Fruit fly (Drosophila melanogaster) whole organism, embryonic: ENCODE results near the gene Rab35.

Experiments
- ATbp ChIP-seq: fragments of 200-800 bp; sonication (Bioruptor generic); optimal IDR thresholded peaks from 2 replicates; lab custom pipeline; 2017; ENCODE audit warnings: missing biosample characterization, mild to moderate bottlenecking, missing genetic modification characterization, missing genetic modification reagents
- Ada2b ChIP-seq: fragments of 200-800 bp; sonication (Bioruptor generic); IDR thresholded peaks from 2 replicates; pipeline ENCODE4 v1.3.6; 2022; ENCODE audit warnings: missing biosample characterization, missing genetic modification characterization
- Bgb ChIP-seq: fragments of 200-800 bp; sonication (Bioruptor generic); IDR thresholded peaks from 2 replicates; pipeline ENCODE4 v1.3.6; 2022; ENCODE audit warnings: missing biosample characterization, missing genetic modification characterization; ENCODE audit not compliant: partially characterized antibody
- CG10267 ChIP-seq: fragments of 200-800 bp; sonication (Bioruptor generic); optimal IDR thresholded peaks from 2 replicates; lab custom pipeline; 2018; ENCODE audit warnings: missing biosample characterization, mild to moderate bottlenecking, missing genetic modification characterization, moderate library complexity
- CG12391 ChIP-seq: fragments of 200-800 bp; sonication (Bioruptor generic); optimal IDR thresholded peaks from 3 replicates; lab custom pipeline; 2018; ENCODE audit warnings: missing biosample characterization, mild to moderate bottlenecking, missing genetic modification characterization, moderate library complexity
- CG13287 ChIP-seq: fragments of 200-800 bp; sonication (Bioruptor generic); IDR thresholded peaks from 2 replicates; pipeline ENCODE4 v1.3.6; 2022; ENCODE audit warnings: missing biosample characterization, missing genetic modification characterization; ENCODE audit not compliant: partially characterized antibody
- CG15696 ChIP-seq: fragments of 200-800 bp; sonication (Bioruptor generic); optimal IDR thresholded peaks from 2 replicates; lab custom pipeline; 2019; ENCODE audit warnings: missing biosample characterization, mild to moderate bottlenecking, missing genetic modification characterization, moderate library complexity
- CG17186 ChIP-seq: fragments of 200-800 bp; sonication (Bioruptor generic); optimal IDR thresholded peaks from 3 replicates; lab custom pipeline; 2017; ENCODE audit warnings: missing biosample characterization, missing genetic modification reagents, missing genetic modification characterization
- CG31441 ChIP-seq: fragments of 200-800 bp; sonication (Bioruptor generic); IDR thresholded peaks from 2 replicates; pipeline ENCODE4 v1.3.6; 2022; ENCODE audit warnings: missing biosample characterization, missing genetic modification characterization
- CG32532 ChIP-seq: fragments of 200-800 bp; sonication (Bioruptor generic); IDR thresholded peaks from 2 replicates; pipeline ENCODE4 v1.3.6; 2022; ENCODE audit warnings: missing biosample characterization, missing genetic modification characterization
- CG3838 ChIP-seq: fragments of 200-800 bp; sonication (Bioruptor generic); optimal IDR thresholded peaks from 3 replicates; lab custom pipeline; 2016; ENCODE audit warnings: missing biosample characterization, missing genetic modification characterization
- CG4282 ChIP-seq: fragments of 200-800 bp; sonication (Bioruptor generic); optimal IDR thresholded peaks from 2 replicates; lab custom pipeline; 2016; ENCODE audit warnings: missing biosample characterization, missing genetic modification characterization
- CG6272 ChIP-seq: fragments of 200-800 bp; sonication (Bioruptor generic); IDR thresholded peaks from 2 replicates; pipeline ENCODE4 v1.3.6; 2022; ENCODE audit warnings: missing biosample characterization, missing genetic modification characterization
- CG6683 ChIP-seq: fragments of 200-800 bp; sonication (Bioruptor generic); optimal IDR thresholded peaks from 2 replicates; lab custom pipeline; 2017; ENCODE audit warnings: missing biosample characterization, mild to moderate bottlenecking, missing genetic modification characterization, missing genetic modification reagents
- CG7987 ChIP-seq: fragments of 200-800 bp; sonication (Bioruptor generic); optimal IDR thresholded peaks from 2 replicates; lab custom pipeline; 2018; ENCODE audit warnings: missing biosample characterization, mild to moderate bottlenecking, missing genetic modification characterization, moderate library complexity
- CG8359 ChIP-seq: fragments of 200-800 bp; sonication (Bioruptor generic); optimal IDR thresholded peaks from 2 replicates; lab custom pipeline; 2017; ENCODE audit warnings: missing biosample characterization, mild to moderate bottlenecking, missing genetic modification characterization, borderline replicate concordance
- CG8388 ChIP-seq: fragments of 200-800 bp; sonication (Bioruptor generic); optimal IDR thresholded peaks from 2 replicates; lab custom pipeline; 2019; ENCODE audit warnings: missing biosample characterization, mild to moderate bottlenecking, missing genetic modification characterization, moderate library complexity
- Dad ChIP-seq: fragments of 200-800 bp; sonication (Bioruptor generic); optimal IDR thresholded peaks from 3 replicates; lab custom pipeline; 2016; ENCODE audit warnings: missing biosample characterization, missing genetic modification characterization
- E2f1 ChIP-seq: fragments of 200-800 bp; sonication (Bioruptor generic); IDR thresholded peaks from 2 replicates; pipeline ENCODE4 v1.3.6; 2022; ENCODE audit warnings: missing biosample characterization, missing genetic modification characterization
- ERR ChIP-seq: fragments of 200-800 bp; sonication (Bioruptor generic); optimal IDR thresholded peaks from 2 replicates; lab custom pipeline; 2016; ENCODE audit warnings: missing biosample characterization, missing genetic modification characterization
- Eip74EF ChIP-seq, 2 experiments: fragments of 200-800 bp in 1 of 2; fragments of >200 bp in 1 of 2; sonication (Bioruptor generic) in 1 of 2; optimal IDR thresholded peaks; 2 replicates each; lab custom pipeline; 2017 to 2019; ENCODE audit warnings: missing biosample characterization in 2 of 2, missing genetic modification characterization in 2 of 2, mild to moderate bottlenecking in 1 of 2, moderate library complexity in 1 of 2
- HLHmδ ChIP-seq: fragments of 200-800 bp; sonication (Bioruptor generic); optimal IDR thresholded peaks from 2 replicates; lab custom pipeline; 2018; ENCODE audit warnings: missing biosample characterization, mild to moderate bottlenecking, missing genetic modification characterization, moderate library complexity
- Hmr ChIP-seq: fragments of 200-800 bp; sonication (Bioruptor generic); optimal IDR thresholded peaks from 3 replicates; lab custom pipeline; 2017; ENCODE audit warnings: mild to moderate bottlenecking, missing biosample characterization, missing genetic modification reagents, missing genetic modification characterization
- Jarid2 ChIP-seq: fragments of 200-800 bp; sonication (Bioruptor generic); optimal IDR thresholded peaks from 3 replicates; lab custom pipeline; 2017; ENCODE audit warnings: mild to moderate bottlenecking, missing biosample characterization, missing genetic modification reagents, missing genetic modification characterization
- Lim3 ChIP-seq: fragments of 200-800 bp; sonication (Bioruptor generic); IDR thresholded peaks from 2 replicates; pipeline ENCODE4 v1.3.6; 2022; ENCODE audit warnings: missing biosample characterization, missing genetic modification characterization
- Mad ChIP-seq: fragments of 200-800 bp; sonication (Bioruptor generic); optimal IDR thresholded peaks from 2 replicates; lab custom pipeline; 2016; ENCODE audit warnings: missing biosample characterization, missing genetic modification characterization
- Max ChIP-seq: fragments of 200-800 bp; sonication (Bioruptor generic); optimal IDR thresholded peaks from 2 replicates; lab custom pipeline; 2016; ENCODE audit warnings: missing biosample characterization, mild to moderate bottlenecking, missing genetic modification characterization
- NC2α ChIP-seq: fragments of 200-800 bp; sonication (Bioruptor generic); optimal IDR thresholded peaks from 2 replicates; lab custom pipeline; 2016; ENCODE audit warnings: missing biosample characterization, missing genetic modification characterization
- NK7.1 ChIP-seq: fragments of 200-800 bp; sonication (Bioruptor generic); optimal IDR thresholded peaks from 3 replicates; lab custom pipeline; 2016; ENCODE audit warnings: missing biosample characterization, missing genetic modification characterization
- Nf-YA ChIP-seq: fragments of 200-800 bp; sonication (Bioruptor generic); IDR thresholded peaks from 2 replicates; pipeline ENCODE4 v1.3.6; 2022; ENCODE audit warnings: missing biosample characterization, missing genetic modification characterization
- Sin3A ChIP-seq: fragments of >200 bp; optimal IDR thresholded peaks from 2 replicates; lab custom pipeline; 2018
- ash1 ChIP-seq: fragments of 200-800 bp; sonication (Bioruptor generic); optimal IDR thresholded peaks from 2 replicates; lab custom pipeline; 2018; ENCODE audit warnings: missing biosample characterization, mild to moderate bottlenecking, missing genetic modification characterization
- bbx ChIP-seq: fragments of 200-800 bp; sonication (Bioruptor generic); IDR thresholded peaks from 2 replicates; pipeline ENCODE4 v1.3.6; 2022; ENCODE audit warnings: missing biosample characterization, missing genetic modification characterization; ENCODE audit not compliant: partially characterized antibody
- eve ChIP-seq, 2 experiments: fragments of >200 bp; optimal IDR thresholded peaks; 2 replicates each; lab custom pipeline; 2017; ENCODE audit warnings: missing biosample characterization in 2 of 2, missing genetic modification characterization in 2 of 2
- eyg ChIP-seq: fragments of 200-800 bp; sonication (Bioruptor generic); optimal IDR thresholded peaks from 3 replicates; lab custom pipeline; 2016; ENCODE audit warnings: missing biosample characterization, missing genetic modification characterization
- fd96Cb ChIP-seq: fragments of 200-800 bp; sonication (Bioruptor generic); optimal IDR thresholded peaks from 2 replicates; lab custom pipeline; 2018; ENCODE audit warnings: missing biosample characterization, mild to moderate bottlenecking, missing genetic modification characterization, moderate library complexity
- grn ChIP-seq: fragments of 200-800 bp; sonication (Bioruptor generic); optimal IDR thresholded peaks from 3 replicates; lab custom pipeline; 2017; ENCODE audit warnings: missing biosample characterization, missing genetic modification characterization
- gt ChIP-seq: fragments of 200-800 bp; sonication (Bioruptor generic); IDR thresholded peaks from 2 replicates; pipeline ENCODE4 v1.3.6; 2022; ENCODE audit warnings: missing biosample characterization, missing genetic modification characterization
- hb ChIP-seq: fragments of 200-800 bp; sonication (Bioruptor generic); IDR thresholded peaks from 3 replicates; pipeline ENCODE4 v1.3.6; 2022; ENCODE audit warnings: missing biosample characterization, missing genetic modification characterization; ENCODE audit not compliant: partially characterized antibody
- kni ChIP-seq: fragments of 200-800 bp; sonication (Bioruptor generic); optimal IDR thresholded peaks from 3 replicates; lab custom pipeline; 2017; ENCODE audit warnings: mild to moderate bottlenecking, missing biosample characterization, missing genetic modification reagents, missing genetic modification characterization
- lab ChIP-seq: fragments of 200-800 bp; sonication (Bioruptor generic); optimal IDR thresholded peaks from 3 replicates; lab custom pipeline; 2017; ENCODE audit warnings: missing biosample characterization, missing genetic modification characterization, mild to moderate bottlenecking, moderate library complexity, missing genetic modification reagents
- mld ChIP-seq: fragments of 200-800 bp; sonication (Bioruptor generic); IDR thresholded peaks from 3 replicates; pipeline ENCODE4 v1.3.6; 2022; ENCODE audit warnings: missing biosample characterization, missing genetic modification characterization; ENCODE audit not compliant: partially characterized antibody
- nerfin-1 ChIP-seq: fragments of 200-800 bp; sonication (Bioruptor generic); optimal IDR thresholded peaks from 3 replicates; lab custom pipeline; 2019; ENCODE audit warnings: missing biosample characterization, mild to moderate bottlenecking, missing genetic modification characterization, moderate library complexity
- pan ChIP-seq, 4 experiments: fragments of >200 bp in 3 of 4; fragments of 200-800 bp in 1 of 4; sonication (Bioruptor generic) in 1 of 4; optimal IDR thresholded peaks in 3 of 4; IDR thresholded peaks in 1 of 4; 2 replicates each; pipeline versions ENCODE4 v1.3.6 to Lab custom; 2017 to 2022; ENCODE audit warnings: missing biosample characterization in 2 of 4, missing genetic modification characterization in 2 of 4, mixed read lengths in 1 of 4
- pfk ChIP-seq: fragments of 200-800 bp; sonication (Bioruptor generic); optimal IDR thresholded peaks from 2 replicates; lab custom pipeline; 2018; ENCODE audit warnings: missing biosample characterization, mild to moderate bottlenecking, missing genetic modification characterization, moderate library complexity
- sd ChIP-seq: fragments of 200-800 bp; sonication (Bioruptor generic); optimal IDR thresholded peaks from 3 replicates; lab custom pipeline; 2018; ENCODE audit warnings: missing biosample characterization, mild to moderate bottlenecking, missing genetic modification characterization, moderate library complexity
- stc ChIP-seq: fragments of 200-800 bp; sonication (Bioruptor generic); IDR thresholded peaks from 2 replicates; pipeline ENCODE4 v1.3.6; 2022; ENCODE audit warnings: missing biosample characterization, missing genetic modification characterization
- tll ChIP-seq, 2 experiments: fragments of 200-800 bp in 1 of 2; fragments of >200 bp in 1 of 2; sonication (Bioruptor generic) in 1 of 2; optimal IDR thresholded peaks; 2 replicates each; lab custom pipeline; 2017 to 2019; ENCODE audit warnings: missing biosample characterization in 2 of 2, missing genetic modification characterization in 2 of 2, mild to moderate bottlenecking in 1 of 2, moderate library complexity in 1 of 2
- wdn ChIP-seq: fragments of 200-800 bp; sonication (Bioruptor generic); IDR thresholded peaks from 2 replicates; pipeline ENCODE4 v1.3.6; 2022; ENCODE audit warnings: missing biosample characterization, missing genetic modification characterization

Gene Rab35

dm6 chrX:20159679-20160140, at the start of gene Rab35 (continued):
- TF ChIP-seq Jarid2 (GFP tag; lab: Kevin White, UChicago) = no peak
- peak; percentile 88 for TF ChIP-seq bbx (GFP tag; lab: Robert Waterston, UW)
- no peak for TF ChIP-seq CG7987 (GFP tag; lab: Kevin White, UChicago)
- TF ChIP-seq Mad (GFP tag; lab: Kevin White, UChicago) = peak; percentile 10
- no peak for TF ChIP-seq Eip74EF (GFP tag; optimal IDR thresholded peaks at IDR 0.05; lab: Kevin White, UChicago)
- TF ChIP-seq hb = peak; percentile 91
- no peak for TF ChIP-seq stc (GFP tag; lab: Robert Waterston, UW)
- TF ChIP-seq mld (GFP tag; lab: Robert Waterston, UW) = peak; percentile 74; the same call in 2 of the 3 replicates
- no peak for TF ChIP-seq sd (tag; lab: Kevin White, UChicago)
- no peak for TF ChIP-seq ERR (GFP tag; lab: Kevin White, UChicago)
- no peak for TF ChIP-seq grn (GFP tag; lab: Kevin White, UChicago)
- peak; percentile 92 for TF ChIP-seq CG10267 (tag; lab: Kevin White, UChicago)
- TF ChIP-seq ash1 = no peak
- TF ChIP-seq pfk (GFP tag; lab: Kevin White, UChicago) = no peak
- TF ChIP-seq NK7.1 = no peak
- peak; percentile 57 for TF ChIP-seq CG12391 (tag; lab: Kevin White, UChicago)
- TF ChIP-seq CG15696 (tag; lab: Kevin White, UChicago) = no peak
- TF ChIP-seq Sin3A (lab: Kevin White, UChicago) = peak; percentile 74
- TF ChIP-seq kni (GFP tag; lab: Kevin White, UChicago) = no peak
- no peak for TF ChIP-seq Ada2b (GFP tag; lab: Robert Waterston, UW)
- peak; percentile 14; the same call in 1 of the 2 replicates for TF ChIP-seq CG31441
- no peak for TF ChIP-seq pan (optimal IDR thresholded peaks at IDR 0.05; lab: Kevin White, UChicago)
- TF ChIP-seq pan (GFP tag; optimal IDR thresholded peaks at IDR 0.05 in 1 of 2, IDR thresholded peaks at IDR 0.05 in 1 of 2) = no peak
- no peak for TF ChIP-seq eve (GFP tag; optimal IDR thresholded peaks at IDR 0.05; lab: Kevin White, UChicago)
- no peak for TF ChIP-seq tll (GFP tag; optimal IDR thresholded peaks at IDR 0.05; lab: Kevin White, UChicago)
- no peak for TF ChIP-seq Hmr (GFP tag; lab: Kevin White, UChicago)
- 0 out of 2 replicates have a peak, but pooled peaks have one; percentile 13 for TF ChIP-seq CG32532 (GFP tag; lab: Robert Waterston, UW)
- TF ChIP-seq lab = peak; percentile 25
- no peak for TF ChIP-seq CG6272
- TF ChIP-seq Dad (GFP tag; lab: Kevin White, UChicago) = no peak
- TF ChIP-seq Lim3 = no peak
- TF ChIP-seq CG13287 (GFP tag; lab: Robert Waterston, UW) = peak; percentile 93
- TF ChIP-seq gt = no peak
- peak; percentile 91 for TF ChIP-seq Bgb
- no peak for TF ChIP-seq eyg (GFP tag; lab: Kevin White, UChicago)
- no peak for TF ChIP-seq CG6683
- no peak for TF ChIP-seq ATbp (GFP tag; lab: Kevin White, UChicago)
- TF ChIP-seq CG3838 (GFP tag; lab: Kevin White, UChicago) = no peak
- TF ChIP-seq Max (GFP tag; lab: Kevin White, UChicago) = peak; percentile 19
- TF ChIP-seq CG17186 (GFP tag; lab: Kevin White, UChicago) = peak; percentile 28
- TF ChIP-seq fd96Cb = no peak
- no peak for TF ChIP-seq nerfin-1 (tag; lab: Kevin White, UChicago)
- TF ChIP-seq NC2α (GFP tag; lab: Kevin White, UChicago) = no peak
- TF ChIP-seq Nf-YA (GFP tag; lab: Robert Waterston, UW) = no peak
- TF ChIP-seq E2f1 (GFP tag; lab: Robert Waterston, UW) = no peak
- no peak for TF ChIP-seq CG4282
- no peak for TF ChIP-seq CG8388 (GFP tag; lab: Kevin White, UChicago)
- TF ChIP-seq wdn (GFP tag; lab: Robert Waterston, UW) = no peak
- TF ChIP-seq HLHmδ (GFP tag; lab: Kevin White, UChicago) = no peak
- no peak for TF ChIP-seq CG8359 (GFP tag; lab: Kevin White, UChicago)
